Worm (Caenorhabditis elegans) whole organism, L4 larva: ENCODE measurements around the gene Y43F8B.1.
A peak's percentile ranks its signal among the peaks of the same experiment; 100 is the strongest.

Experiments
- F26F4.8 ChIP-seq: fragments of 200-800 bp; sonication (Bioruptor generic); conservative IDR thresholded peaks from 2 replicates; pipeline ENCODE4 v1.3.6; 2022; ENCODE audit warnings: missing genetic modification characterization, missing compliant biosample characterization
- F37D6.2 ChIP-seq: sonication (generic microtip); optimal IDR thresholded peaks from 2 replicates; lab custom pipeline; 2016; ENCODE audit warnings: mild to moderate bottlenecking, missing genetic modification characterization, missing compliant biosample characterization
- F44E2.7 ChIP-seq: fragments of 200-800 bp; sonication (Bioruptor generic); IDR thresholded peaks from 2 replicates; pipeline ENCODE4 v2.1.2; 2022; ENCODE audit warnings: missing genetic modification characterization, missing compliant biosample characterization
- T26A8.4 ChIP-seq: fragments of 200-800 bp; sonication (Bioruptor generic); IDR thresholded peaks from 2 replicates; pipeline ENCODE4 v1.3.6; 2022; ENCODE audit warnings: missing genetic modification characterization, missing compliant biosample characterization
- Y75B8A.6 ChIP-seq: fragments of 200-800 bp; sonication (Bioruptor generic); IDR thresholded peaks from 2 replicates; pipeline ENCODE4 v1.3.6; 2022; ENCODE audit warnings: missing genetic modification reagents, missing genetic modification characterization, missing compliant biosample characterization
- aha-1 ChIP-seq: fragments of 150-350 bp; peaks from one replicate; lab custom pipeline; 2014; ENCODE audit warnings: missing biosample characterization, missing genetic modification characterization
- arid-1 ChIP-seq: fragments of 200-800 bp; sonication (Bioruptor generic); conservative IDR thresholded peaks from 2 replicates; pipeline ENCODE4 v1.3.6; 2022; ENCODE audit warnings: missing genetic modification reagents, missing genetic modification characterization, missing compliant biosample characterization
- attf-4 ChIP-seq: sonication (generic microtip); optimal IDR thresholded peaks from 3 replicates; lab custom pipeline; 2017; ENCODE audit warnings: missing biosample characterization, missing genetic modification characterization
- ces-1 ChIP-seq: fragments of 150-350 bp; sonication (generic microtip); optimal IDR thresholded peaks from 4 replicates; lab custom pipeline; 2014; ENCODE audit warnings: missing biosample characterization, missing genetic modification reagents, missing genetic modification characterization
- ctbp-1 ChIP-seq: fragments of 200-800 bp; sonication (Bioruptor generic); IDR thresholded peaks from 2 replicates; pipeline ENCODE4 v1.3.6; 2022; ENCODE audit warnings: missing genetic modification reagents, missing genetic modification characterization, missing compliant biosample characterization
- daf-16 ChIP-seq, 3 experiments: sonication (generic microtip); optimal IDR thresholded peaks; 2 replicates each; lab custom pipeline; 2016 to 2017; ENCODE audit warnings: missing genetic modification characterization in 3 of 3, missing genetic modification reagents in 3 of 3, mild to moderate bottlenecking in 2 of 3, missing compliant biosample characterization in 2 of 3, missing biosample characterization in 1 of 3, moderate library complexity in 1 of 3
- dmd-8 ChIP-seq: fragments of 200-800 bp; sonication (Bioruptor generic); IDR thresholded peaks from 2 replicates; pipeline ENCODE4 v1.3.6; 2022; ENCODE audit warnings: missing genetic modification characterization, missing compliant biosample characterization
- dmd-9 ChIP-seq: fragments of 200-800 bp; sonication (Bioruptor generic); IDR thresholded peaks from 2 replicates; pipeline ENCODE4 v1.3.6; 2022; ENCODE audit warnings: missing genetic modification reagents, missing genetic modification characterization, missing compliant biosample characterization
- dpl-1 ChIP-seq: fragments of 150-350 bp; optimal IDR thresholded peaks from 2 replicates; lab custom pipeline; 2014; ENCODE audit warnings: missing biosample characterization, missing genetic modification reagents, missing genetic modification characterization
- duxl-1 ChIP-seq: sonication (generic microtip); optimal IDR thresholded peaks from 2 replicates; lab custom pipeline; 2016; ENCODE audit warnings: mild to moderate bottlenecking, missing genetic modification characterization, moderate library complexity, missing compliant biosample characterization; ENCODE audit not compliant: poor library complexity
- dve-1 ChIP-seq: sonication (generic microtip); optimal IDR thresholded peaks from 2 replicates; lab custom pipeline; 2017; ENCODE audit warnings: antibody characterized with exemption, mild to moderate bottlenecking, missing genetic modification characterization, missing compliant biosample characterization; ENCODE audit not compliant: insufficient read depth
- egl-27 ChIP-seq: sonication (generic microtip); optimal IDR thresholded peaks from 3 replicates; lab custom pipeline; 2017; ENCODE audit warnings: missing biosample characterization, missing genetic modification reagents, missing genetic modification characterization
- egl-43 ChIP-seq: fragments of 200-800 bp; sonication (Bioruptor generic); IDR thresholded peaks from 2 replicates; pipeline ENCODE4 v1.3.6; 2022; ENCODE audit warnings: missing genetic modification reagents, missing genetic modification characterization, missing compliant biosample characterization
- hif-1 ChIP-seq, 2 experiments: sonication (generic microtip); optimal IDR thresholded peaks; 2 replicates each; lab custom pipeline; 2016 to 2017; ENCODE audit warnings: missing compliant biosample characterization in 2 of 2, missing genetic modification characterization in 2 of 2, missing genetic modification reagents in 2 of 2, missing genotype in 2 of 2, mild to moderate bottlenecking in 1 of 2
- hlh-11 ChIP-seq: fragments of 200-800 bp; sonication (Bioruptor generic); optimal IDR thresholded peaks from 2 replicates; lab custom pipeline; 2018; ENCODE audit warnings: mild to moderate bottlenecking, missing genetic modification characterization, missing compliant biosample characterization
- hlh-30 ChIP-seq: sonication (generic microtip); optimal IDR thresholded peaks from 2 replicates; lab custom pipeline; 2017; ENCODE audit warnings: antibody characterized with exemption, mild to moderate bottlenecking, missing genetic modification characterization, missing compliant biosample characterization; ENCODE audit not compliant: insufficient read depth
- hmg-1.1 ChIP-seq: fragments of 200-800 bp; sonication (Bioruptor generic); IDR thresholded peaks from 2 replicates; pipeline ENCODE4 v1.3.6; 2022; ENCODE audit warnings: missing genetic modification reagents, missing genetic modification characterization, missing compliant biosample characterization
- lin-1 ChIP-seq: fragments of 200-800 bp; sonication (Bioruptor generic); IDR thresholded peaks from 2 replicates; pipeline ENCODE4 v1.3.6; 2022; ENCODE audit warnings: missing genetic modification reagents, missing genetic modification characterization, missing compliant biosample characterization
- lin-29 ChIP-seq: fragments of 200-800 bp; sonication (Bioruptor generic); IDR thresholded peaks from 2 replicates; pipeline ENCODE4 v1.3.6; 2022; ENCODE audit warnings: missing genetic modification reagents, missing genetic modification characterization, missing compliant biosample characterization
- lsy-2 ChIP-seq, 2 experiments: fragments of 150-350 bp in 1 of 2; sonication (generic microtip) in 1 of 2; optimal IDR thresholded peaks; 2 replicates each; lab custom pipeline; 2014 to 2017; ENCODE audit warnings: missing biosample characterization in 2 of 2, missing genetic modification characterization in 2 of 2
- mes-2 ChIP-seq: sonication (generic microtip); optimal IDR thresholded peaks from 2 replicates; lab custom pipeline; 2016; ENCODE audit warnings: missing genotype, mild to moderate bottlenecking, missing genetic modification characterization, missing compliant biosample characterization; ENCODE audit not compliant: poor library complexity, severe bottlenecking
- mxl-2 ChIP-seq: fragments of 200-800 bp; sonication (Bioruptor generic); conservative IDR thresholded peaks from 2 replicates; pipeline ENCODE4 v1.3.6; 2022; ENCODE audit warnings: missing genetic modification reagents, missing genetic modification characterization, missing compliant biosample characterization
- mxl-3 ChIP-seq: fragments of 200-800 bp; sonication (Bioruptor generic); optimal IDR thresholded peaks from 2 replicates; lab custom pipeline; 2018; ENCODE audit warnings: mild to moderate bottlenecking, missing genetic modification characterization, missing compliant biosample characterization
- nhr-111 ChIP-seq: fragments of 200-800 bp; sonication (Bioruptor generic); optimal IDR thresholded peaks from 2 replicates; lab custom pipeline; 2018; ENCODE audit warnings: mild to moderate bottlenecking, missing genetic modification characterization, missing compliant biosample characterization
- nhr-237 ChIP-seq: sonication (generic microtip); optimal IDR thresholded peaks from 2 replicates; lab custom pipeline; 2017; ENCODE audit warnings: missing biosample characterization, missing genetic modification characterization
- nhr-42 ChIP-seq: fragments of 200-800 bp; sonication (Bioruptor generic); IDR thresholded peaks from 2 replicates; pipeline ENCODE4 v1.3.6; 2022; ENCODE audit warnings: missing genetic modification characterization, missing compliant biosample characterization
- nhr-6 ChIP-seq: fragments of 150-350 bp; optimal IDR thresholded peaks from 2 replicates; lab custom pipeline; 2014; ENCODE audit warnings: missing biosample characterization, missing genetic modification characterization
- php-3 ChIP-seq: fragments of 200-800 bp; sonication (Bioruptor generic); IDR thresholded peaks from 2 replicates; pipeline ENCODE4 v1.3.6; 2022; ENCODE audit warnings: missing genetic modification reagents, missing genetic modification characterization, missing compliant biosample characterization
- saeg-2 ChIP-seq: fragments of 200-800 bp; sonication (Bioruptor generic); IDR thresholded peaks from 2 replicates; pipeline ENCODE4 v1.3.6; 2022; ENCODE audit warnings: missing genetic modification reagents, missing genetic modification characterization, missing compliant biosample characterization
- sdz-12 ChIP-seq: fragments of 200-800 bp; sonication (Bioruptor generic); optimal IDR thresholded peaks from 2 replicates; lab custom pipeline; 2018; ENCODE audit warnings: mild to moderate bottlenecking, missing genetic modification characterization, missing compliant biosample characterization
- set-16 ChIP-seq: fragments of 200-800 bp; sonication (Bioruptor generic); IDR thresholded peaks from 2 replicates; pipeline ENCODE4 v1.3.6; 2022; ENCODE audit warnings: missing genetic modification reagents, missing genetic modification characterization, missing compliant biosample characterization
- skn-1 ChIP-seq: fragments of 150-350 bp; optimal IDR thresholded peaks from 2 replicates; lab custom pipeline; 2014; ENCODE audit warnings: missing biosample characterization, missing genetic modification characterization
- snpc-1.2 ChIP-seq: fragments of 200-800 bp; sonication (Bioruptor generic); IDR thresholded peaks from 2 replicates; pipeline ENCODE4 v1.3.6; 2022; ENCODE audit warnings: missing genetic modification reagents, missing genetic modification characterization, missing compliant biosample characterization
- snpc-4 ChIP-seq: fragments of 150-350 bp; optimal IDR thresholded peaks from 2 replicates; lab custom pipeline; 2014; ENCODE audit warnings: missing biosample characterization, missing genetic modification characterization
- spr-3 ChIP-seq: fragments of 200-800 bp; sonication (Bioruptor generic); optimal IDR thresholded peaks from 2 replicates; lab custom pipeline; 2018; ENCODE audit warnings: mild to moderate bottlenecking, missing genetic modification characterization, missing compliant biosample characterization
- tag-97 ChIP-seq: fragments of 200-800 bp; sonication (Bioruptor generic); IDR thresholded peaks from 2 replicates; pipeline ENCODE4 v1.3.6; 2022; ENCODE audit warnings: missing genetic modification characterization, missing compliant biosample characterization
- unc-130 ChIP-seq: sonication (generic microtip); optimal IDR thresholded peaks from 2 replicates; lab custom pipeline; 2016; ENCODE audit warnings: missing genetic modification reagents, missing genetic modification characterization, missing compliant biosample characterization
- vab-7 ChIP-seq: fragments of 200-800 bp; sonication (Bioruptor generic); IDR thresholded peaks from 2 replicates; pipeline ENCODE4 v1.3.6; 2022; ENCODE audit warnings: missing genetic modification reagents, missing genetic modification characterization, missing compliant biosample characterization
- zfp-2 ChIP-seq: sonication (generic microtip); optimal IDR thresholded peaks from 2 replicates; lab custom pipeline; 2016; ENCODE audit warnings: mild to moderate bottlenecking, missing genetic modification characterization, missing compliant biosample characterization
- zfp-3 ChIP-seq: fragments of 200-800 bp; sonication (Bioruptor generic); conservative IDR thresholded peaks from 2 replicates; pipeline ENCODE4 v1.3.6; 2022; ENCODE audit warnings: missing genetic modification reagents, missing genetic modification characterization, missing compliant biosample characterization
- zip-11 ChIP-seq: fragments of 200-800 bp; sonication (Bioruptor generic); IDR thresholded peaks from 2 replicates; pipeline ENCODE4 v1.3.6; 2022; ENCODE audit warnings: missing genetic modification characterization, missing compliant biosample characterization
- zip-2 ChIP-seq: fragments of 150-350 bp; optimal IDR thresholded peaks from 2 replicates; lab custom pipeline; 2014; ENCODE audit warnings: missing biosample characterization, missing genetic modification characterization
- ztf-11 ChIP-seq: fragments of 150-350 bp; optimal IDR thresholded peaks from 2 replicates; lab custom pipeline; 2014; ENCODE audit warnings: missing biosample characterization, missing genetic modification characterization

Gene Y43F8B.1

DNA sequence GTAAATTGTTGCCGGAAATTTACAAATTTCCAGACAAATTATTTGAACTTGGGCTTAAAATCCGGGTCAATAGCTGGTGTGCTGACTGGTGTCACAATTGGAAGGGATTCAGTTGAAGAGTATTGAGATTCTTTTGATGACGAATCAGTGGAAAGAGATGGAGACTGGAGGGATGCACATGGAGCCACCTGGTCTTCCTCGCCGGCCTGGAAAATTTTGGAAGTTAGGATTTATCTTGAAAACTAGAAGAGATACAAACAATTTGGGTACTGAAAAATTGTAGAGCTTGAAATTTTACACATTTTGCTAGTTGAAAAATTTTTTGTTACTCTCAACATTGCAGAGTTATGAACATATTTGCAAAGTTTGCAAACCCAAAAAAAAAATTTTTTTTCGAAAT, 25.9 kb downstream of the Y43F8B.1 start (continued):
- peak in 1 of 2 experiments; percentile 10 for TF ChIP-seq hif-1 (tag; optimal IDR thresholded peaks at IDR 0.05; lab: Kevin White, UChicago)
- TF ChIP-seq F44E2.7, result no peak
- TF ChIP-seq zip-2, result no peak
- TF ChIP-seq daf-16 (GFP tag; optimal IDR thresholded peaks at IDR 0.05; lab: Kevin White, UChicago), result no peak
- TF ChIP-seq daf-16 (tag; optimal IDR thresholded peaks at IDR 0.05; lab: Kevin White, UChicago), result peak; percentile 10
- no peak for TF ChIP-seq lin-1 (GFP tag; lab: Robert Waterston, UW)
- TF ChIP-seq snpc-1.2 (GFP tag; lab: Robert Waterston, UW), result peak; percentile 71
- no peak for TF ChIP-seq egl-27 (tag; lab: Kevin White, UChicago)
- no peak for TF ChIP-seq nhr-6 (tag; lab: Kevin White, UChicago)
- no peak for TF ChIP-seq unc-130 (GFP tag; lab: Kevin White, UChicago)
- peak; percentile 81; the same call in 1 of the 2 replicates for TF ChIP-seq Y75B8A.6
- peak; percentile 67 for TF ChIP-seq egl-43 (GFP tag; lab: Robert Waterston, UW)
- no peak for TF ChIP-seq dpl-1
- TF ChIP-seq ces-1 (GFP tag; lab: Kevin White, UChicago), result no peak
- no peak for TF ChIP-seq F37D6.2
- no peak for TF ChIP-seq hlh-30 (tag; lab: Kevin White, UChicago)
- TF ChIP-seq tag-97 (GFP tag; lab: Robert Waterston, UW), result no peak
- TF ChIP-seq nhr-42 (GFP tag; lab: Robert Waterston, UW), result no peak
- TF ChIP-seq dve-1, result no peak
- peak; percentile 58 for TF ChIP-seq ctbp-1 (GFP tag; lab: Robert Waterston, UW)
- peak; percentile 41 for TF ChIP-seq mxl-3
- no peak; the same call in 1 of the 2 replicates for TF ChIP-seq T26A8.4 (GFP tag; lab: Robert Waterston, UW)
- TF ChIP-seq sdz-12 (GFP tag; lab: Kevin White, UChicago), result peak; percentile 67
- TF ChIP-seq zfp-3 (GFP tag; lab: Robert Waterston, UW), result 0 out of 2 replicates have a peak, but pooled peaks have one; percentile 23
- TF ChIP-seq dmd-9 (GFP tag; lab: Robert Waterston, UW), result no peak
- TF ChIP-seq set-16 (GFP tag; lab: Robert Waterston, UW), result no peak
- no peak for TF ChIP-seq hmg-1.1
- TF ChIP-seq hlh-11, result no peak
- TF ChIP-seq php-3 (GFP tag; lab: Robert Waterston, UW), result no peak

DNA sequence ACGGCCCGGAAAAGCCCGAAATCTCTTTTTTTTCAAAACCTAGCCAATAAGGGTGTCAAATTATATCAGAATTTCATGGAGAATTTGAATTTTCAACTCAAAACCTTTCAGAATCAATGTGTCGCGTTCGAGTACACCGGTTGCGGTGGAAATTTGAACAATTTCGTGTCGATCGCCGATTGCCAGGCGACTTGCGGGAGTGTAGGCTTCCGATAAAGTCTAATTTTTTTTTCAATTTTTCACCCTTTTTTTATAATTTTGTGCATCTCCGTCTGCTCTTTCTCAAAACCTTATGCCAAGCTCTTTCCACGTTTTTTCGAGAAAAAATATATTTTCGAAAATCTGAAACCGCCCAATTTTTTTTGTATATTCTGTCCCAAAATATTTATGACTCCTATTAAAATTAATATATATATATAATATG, 26.5 kb downstream of the Y43F8B.1 start:
- TF ChIP-seq nhr-111 (GFP tag; lab: Kevin White, UChicago) (no peak), hlh-11 (peak; percentile 31), dmd-9 (GFP tag; lab: Robert Waterston, UW) (no peak), egl-27 (tag; lab: Kevin White, UChicago) (no peak), arid-1 (GFP tag; lab: Robert Waterston, UW) (peak; percentile 79; the same call in 1 of the 2 replicates), skn-1 (tag; lab: Kevin White, UChicago) (no peak), zip-11 (no peak), mxl-3 (peak; percentile 14), dmd-8 (peak; percentile 60; the same call in 1 of the 2 replicates), zfp-3 (GFP tag; lab: Robert Waterston, UW) (peak; percentile 81; the same call in 1 of the 2 replicates), ctbp-1 (GFP tag; lab: Robert Waterston, UW) (peak; percentile 90), snpc-4 (tag; lab: Kevin White, UChicago) (no peak), mes-2 (tag; lab: Kevin White, UChicago) (peak; percentile 17), lsy-2 (tag; optimal IDR thresholded peaks at IDR 0.05; lab: Kevin White, UChicago) (peak in 1 of 2 experiments; percentile 72), zfp-2 (no peak), dve-1 (no peak), duxl-1 (tag; lab: Kevin White, UChicago) (peak; percentile 29), set-16 (GFP tag; lab: Robert Waterston, UW) (no peak), mxl-2 (peak; percentile 71; the same call in 1 of the 2 replicates), vab-7 (GFP tag; lab: Robert Waterston, UW) (peak; percentile 72), aha-1 (peak; percentile 82), saeg-2 (peak; percentile 39; the same call in 1 of the 2 replicates), ztf-11 (tag; lab: Kevin White, UChicago) (no peak), attf-4 (tag; lab: Kevin White, UChicago) (no peak), F26F4.8 (GFP tag; lab: Robert Waterston, UW) (no peak), nhr-237 (tag; lab: Kevin White, UChicago) (no peak), spr-3 (GFP tag; lab: Kevin White, UChicago) (peak; percentile 33), lin-29 (GFP tag; lab: Robert Waterston, UW) (0 out of 2 replicates have a peak, but pooled peaks have one; percentile 8)
